Worm (Caenorhabditis elegans) whole organism, L4/young adult: Measurements from ENCODE around the gene gpa-1.

ENCODE experiments used
- W03F9.2 ChIP-seq: fragments of 150-350 bp; optimal IDR thresholded peaks from 2 replicates; lab custom pipeline; 2014; ENCODE audit warnings: missing biosample characterization, missing genetic modification characterization
- dao-5 ChIP-seq: sonication (generic microtip); optimal IDR thresholded peaks from 2 replicates; lab custom pipeline; 2016; ENCODE audit warnings: missing genotype, missing genetic modification characterization, moderate library complexity, missing compliant biosample characterization
- him-1 ChIP-seq: sonication (generic microtip); optimal IDR thresholded peaks from 2 replicates; lab custom pipeline; 2016; ENCODE audit warnings: missing genotype, missing genetic modification reagents, missing genetic modification characterization, missing compliant biosample characterization

ce11 chrV:11214569-11214968 lies 37.1 kb upstream of the gpa-1 start:
- TF ChIP-seq him-1 (tag; lab: Kevin White, UChicago) (no peak), W03F9.2 (tag; lab: Kevin White, UChicago) (no peak), dao-5 (tag; lab: Kevin White, UChicago) (no peak)
